Fruit fly (Drosophila melanogaster) whole organism, pupa: ENCODE results near the gene Smyd5.
A peak's percentile ranks its signal among the peaks of the same experiment; 100 is the strongest.

Experiments
- CG10348 ChIP-seq: fragments of 200-800 bp; sonication (Bioruptor generic); IDR thresholded peaks from 2 replicates; pipeline ENCODE4 v1.3.6; 2022; ENCODE audit warnings: missing biosample characterization, missing genetic modification characterization
- CG12605 ChIP-seq: fragments of 200-800 bp; sonication (Bioruptor generic); IDR thresholded peaks from 2 replicates; pipeline ENCODE4 v1.3.6; 2022; ENCODE audit warnings: missing biosample characterization, missing genetic modification characterization
- CG13204 ChIP-seq: fragments of 200-800 bp; sonication (Bioruptor generic); optimal IDR thresholded peaks from 2 replicates; lab custom pipeline; 2018; ENCODE audit warnings: missing biosample characterization, mild to moderate bottlenecking, missing genetic modification characterization, moderate library complexity
- CG14655 ChIP-seq: fragments of 200-800 bp; sonication (Bioruptor generic); optimal IDR thresholded peaks from 3 replicates; lab custom pipeline; 2017; ENCODE audit warnings: mild to moderate bottlenecking, missing biosample characterization, missing genetic modification reagents, missing genetic modification characterization
- CG15710 ChIP-seq: fragments of 200-800 bp; sonication (Bioruptor generic); optimal IDR thresholded peaks from 2 replicates; lab custom pipeline; 2018; ENCODE audit warnings: missing biosample characterization, mild to moderate bottlenecking, missing genetic modification characterization, moderate library complexity
- CG17806 ChIP-seq: fragments of 200-800 bp; sonication (Bioruptor generic); optimal IDR thresholded peaks from 2 replicates; lab custom pipeline; 2018; ENCODE audit warnings: missing biosample characterization, mild to moderate bottlenecking, missing genetic modification characterization, moderate library complexity
- CG32121 ChIP-seq: fragments of 200-800 bp; sonication (Bioruptor generic); IDR thresholded peaks from 2 replicates; pipeline ENCODE4 v1.3.6; 2022; ENCODE audit warnings: missing biosample characterization, missing genetic modification characterization
- CG34367 ChIP-seq: fragments of 200-800 bp; sonication (Bioruptor generic); optimal IDR thresholded peaks from 2 replicates; lab custom pipeline; 2018; ENCODE audit warnings: missing biosample characterization, mild to moderate bottlenecking, missing genetic modification characterization
- CG4496 ChIP-seq: fragments of 200-800 bp; sonication (Bioruptor generic); IDR thresholded peaks from 3 replicates; pipeline ENCODE4 v1.3.6; 2022; ENCODE audit warnings: missing biosample characterization, missing genetic modification characterization
- CG8159 ChIP-seq: fragments of 200-800 bp; sonication (Bioruptor generic); optimal IDR thresholded peaks from 3 replicates; lab custom pipeline; 2018; ENCODE audit warnings: missing biosample characterization, mild to moderate bottlenecking, missing genetic modification characterization, moderate library complexity
- CG8301 ChIP-seq: fragments of 200-800 bp; sonication (Bioruptor generic); optimal IDR thresholded peaks from 2 replicates; lab custom pipeline; 2018; ENCODE audit warnings: missing biosample characterization, mild to moderate bottlenecking, missing genetic modification characterization
- CG9948 ChIP-seq: fragments of 200-800 bp; sonication (Bioruptor generic); optimal IDR thresholded peaks from 2 replicates; lab custom pipeline; 2018; ENCODE audit warnings: missing biosample characterization, mild to moderate bottlenecking, missing genetic modification characterization, moderate library complexity
- D1 ChIP-seq: fragments of 200-800 bp; sonication (Bioruptor generic); optimal IDR thresholded peaks from 2 replicates; lab custom pipeline; 2018; ENCODE audit warnings: missing biosample characterization, mild to moderate bottlenecking, missing genetic modification characterization, moderate library complexity
- EcR ChIP-seq: fragments of 200-800 bp; sonication (Bioruptor generic); optimal IDR thresholded peaks from 3 replicates; lab custom pipeline; 2019; ENCODE audit warnings: missing biosample characterization, missing genetic modification characterization, mild to moderate bottlenecking, moderate library complexity, missing genetic modification reagents
- Ets98B ChIP-seq: fragments of 200-800 bp; sonication (Bioruptor generic); IDR thresholded peaks from 2 replicates; pipeline ENCODE4 v1.3.6; 2022; ENCODE audit warnings: missing biosample characterization, missing genetic modification characterization
- Pif1A ChIP-seq: fragments of 200-800 bp; sonication (Bioruptor generic); optimal IDR thresholded peaks from 3 replicates; lab custom pipeline; 2016; ENCODE audit warnings: missing biosample characterization, missing genetic modification characterization
- Pif1B ChIP-seq: fragments of 200-800 bp; sonication (Bioruptor generic); optimal IDR thresholded peaks from 3 replicates; lab custom pipeline; 2016; ENCODE audit warnings: missing biosample characterization, missing genetic modification characterization
- Snoo ChIP-seq: fragments of 200-800 bp; sonication (Bioruptor generic); optimal IDR thresholded peaks from 3 replicates; lab custom pipeline; 2017; ENCODE audit warnings: missing biosample characterization, mild to moderate bottlenecking, missing genetic modification characterization, inconsistent platforms
- fd96Ca ChIP-seq: fragments of 200-800 bp; sonication (Bioruptor generic); IDR thresholded peaks from 3 replicates; pipeline ENCODE4 v1.3.6; 2022; ENCODE audit warnings: missing biosample characterization, missing genetic modification characterization
- gl ChIP-seq: fragments of 200-800 bp; sonication (Bioruptor generic); optimal IDR thresholded peaks from 2 replicates; lab custom pipeline; 2018; ENCODE audit warnings: missing biosample characterization, mild to moderate bottlenecking, missing genetic modification characterization
- rn ChIP-seq: fragments of 200-800 bp; sonication (Bioruptor generic); IDR thresholded peaks from 2 replicates; pipeline ENCODE4 v1.3.6; 2022; ENCODE audit warnings: missing biosample characterization, missing genetic modification characterization

Smyd5 gene

dm6 chr3R:21187394-21188392 is 30.9 kb downstream of the Smyd5 start:
- TF ChIP-seq Ets98B (GFP tag; lab: Robert Waterston, UW), result no peak
- TF ChIP-seq Pif1A (GFP tag; lab: Kevin White, UChicago), result no peak
- no peak for TF ChIP-seq CG13204
- no peak for TF ChIP-seq Pif1B (GFP tag; lab: Kevin White, UChicago)
- no peak for TF ChIP-seq CG14655 (GFP tag; lab: Kevin White, UChicago)
- no peak for TF ChIP-seq CG9948 (tag; lab: Kevin White, UChicago)
- no peak for TF ChIP-seq CG12605
- no peak for TF ChIP-seq CG15710 (tag; lab: Kevin White, UChicago)
- TF ChIP-seq D1, result no peak
- no peak for TF ChIP-seq rn (GFP tag; lab: Robert Waterston, UW)
- TF ChIP-seq CG32121 (GFP tag; lab: Robert Waterston, UW), result no peak
- no peak for TF ChIP-seq fd96Ca (GFP tag; lab: Robert Waterston, UW)
- TF ChIP-seq CG8159, result no peak
- no peak for TF ChIP-seq Snoo (tag; lab: Kevin White, UChicago)
- TF ChIP-seq CG10348 (GFP tag; lab: Robert Waterston, UW), result no peak
- no peak for TF ChIP-seq EcR (GFP tag; lab: Kevin White, UChicago)
- TF ChIP-seq gl (tag; lab: Kevin White, UChicago), result no peak
- TF ChIP-seq CG4496 (GFP tag; lab: Robert Waterston, UW), result no peak

dm6 chr3R:21186606-21187393 is 31.8 kb downstream of the Smyd5 start:
- TF ChIP-seq Pif1B (GFP tag; lab: Kevin White, UChicago) (no peak), D1 (no peak), Pif1A (GFP tag; lab: Kevin White, UChicago) (peak; percentile 59), CG10348 (GFP tag; lab: Robert Waterston, UW) (no peak), fd96Ca (GFP tag; lab: Robert Waterston, UW) (no peak), EcR (GFP tag; lab: Kevin White, UChicago) (peak; percentile 56), Snoo (tag; lab: Kevin White, UChicago) (peak; percentile 48), CG17806 (tag; lab: Kevin White, UChicago) (peak; percentile 8), CG9948 (tag; lab: Kevin White, UChicago) (peak; percentile 27), Ets98B (GFP tag; lab: Robert Waterston, UW) (no peak), CG8301 (tag; lab: Kevin White, UChicago) (peak; percentile 19), CG32121 (GFP tag; lab: Robert Waterston, UW) (no peak), CG34367 (no peak), gl (tag; lab: Kevin White, UChicago) (no peak), CG13204 (no peak), CG12605 (peak; percentile 67), rn (GFP tag; lab: Robert Waterston, UW) (no peak), CG15710 (tag; lab: Kevin White, UChicago) (peak; percentile 32), CG14655 (GFP tag; lab: Kevin White, UChicago) (peak; percentile 52), CG4496 (GFP tag; lab: Robert Waterston, UW) (no peak), CG8159 (peak; percentile 48)

- TF ChIP-seq CG8301 (tag; lab: Kevin White, UChicago) (no peak), Pif1B (GFP tag; lab: Kevin White, UChicago) (no peak), CG13204 (no peak), rn (GFP tag; lab: Robert Waterston, UW) (no peak), gl (tag; lab: Kevin White, UChicago) (no peak), CG15710 (tag; lab: Kevin White, UChicago) (no peak), Snoo (tag; lab: Kevin White, UChicago) (no peak), EcR (GFP tag; lab: Kevin White, UChicago) (no peak), CG4496 (GFP tag; lab: Robert Waterston, UW) (no peak), CG10348 (GFP tag; lab: Robert Waterston, UW) (no peak)
These were observed 32.9 kb downstream of the Smyd5 start for dm6 chr3R:21185655-21186054.

- TF ChIP-seq CG8159 (peak; percentile 25), CG34367 (no peak), Ets98B (GFP tag; lab: Robert Waterston, UW) (peak; percentile 43; the same call in 1 of the 2 replicates), D1 (peak; percentile 95), CG8301 (tag; lab: Kevin White, UChicago) (peak; percentile 22), Snoo (tag; lab: Kevin White, UChicago) (peak; percentile 28), CG4496 (GFP tag; lab: Robert Waterston, UW) (peak; percentile 63; the same call in 2 of the 3 replicates), CG14655 (GFP tag; lab: Kevin White, UChicago) (peak; percentile 35), EcR (GFP tag; lab: Kevin White, UChicago) (peak; percentile 66), CG15710 (tag; lab: Kevin White, UChicago) (peak; percentile 10), CG32121 (GFP tag; lab: Robert Waterston, UW) (0 out of 2 replicates have a peak, but pooled peaks have one; percentile 18), CG12605 (no peak; the same call in 1 of the 2 replicates), CG17806 (tag; lab: Kevin White, UChicago) (peak; percentile 26), CG10348 (GFP tag; lab: Robert Waterston, UW) (no peak)
These were observed 34.0 kb downstream of the Smyd5 start for dm6 chr3R:21184373-21185132.
